Fruit fly (Drosophila melanogaster): ENCODE measurements around the gene CG43115.

CG43115 gene

DNA sequence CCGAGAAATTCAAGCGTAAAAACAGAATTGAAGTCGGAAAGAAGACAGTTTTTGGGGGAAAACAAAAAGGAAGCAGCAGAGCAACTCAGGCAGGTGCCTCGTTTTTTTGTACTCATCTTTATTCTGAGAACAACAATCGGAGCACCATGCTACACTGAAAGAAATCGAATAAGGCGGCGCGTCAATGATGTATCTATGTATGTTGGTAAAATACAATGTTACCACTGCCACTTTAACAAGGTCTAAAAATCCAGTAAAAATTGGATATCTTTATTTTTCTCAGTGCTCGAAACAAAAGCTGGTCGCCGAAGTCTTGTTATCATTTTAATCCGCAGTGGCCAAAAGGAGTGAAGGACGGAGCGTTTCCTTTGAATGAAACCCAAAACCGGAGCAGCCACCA is 36.2 kb downstream of the CG43115 start (continued):
- no peak for TF ChIP-seq CG15336 (GFP tag; IDR thresholded peaks at IDR 0.05)
- no peak for TF ChIP-seq Eip93F (GFP tag; optimal IDR thresholded peaks at IDR 0.05)
- peak; percentile 26 for TF ChIP-seq achi (GFP tag; optimal IDR thresholded peaks at IDR 0.05)
- no peak for TF ChIP-seq dsx (GFP tag; optimal IDR thresholded peaks at IDR 0.05; ENCODE audit: poor library complexity, severe bottlenecking)
- peak; percentile 53 for TF ChIP-seq CG3919 (GFP tag; optimal IDR thresholded peaks at IDR 0.05)
- no peak for TF ChIP-seq CG16779 (tag; optimal IDR thresholded peaks at IDR 0.05)
- TF ChIP-seq fd59A (GFP tag; optimal IDR thresholded peaks at IDR 0.05): no peak
- no peak for TF ChIP-seq CG3032 (tag; optimal IDR thresholded peaks at IDR 0.05)
- peak; percentile 61 for TF ChIP-seq Ets21C (GFP tag; optimal IDR thresholded peaks at IDR 0.05)
- TF ChIP-seq Sox14 (GFP tag; optimal IDR thresholded peaks at IDR 0.05): no peak
- peak; percentile 37; the same call in 1 of the 3 replicates for TF ChIP-seq CG6163 (GFP tag; IDR thresholded peaks at IDR 0.05)
- TF ChIP-seq lz (GFP tag; optimal IDR thresholded peaks at IDR 0.05): peak; percentile 73
- TF ChIP-seq CG4318 (GFP tag; optimal IDR thresholded peaks at IDR 0.05): no peak
- TF ChIP-seq CG7368 (GFP tag; optimal IDR thresholded peaks at IDR 0.05): no peak
- peak; percentile 72 for TF ChIP-seq Hr39 (GFP tag; optimal IDR thresholded peaks at IDR 0.05)
- TF ChIP-seq CG8119 (GFP tag; IDR thresholded peaks at IDR 0.05): no peak
- peak; percentile 82 for TF ChIP-seq topi (GFP tag; optimal IDR thresholded peaks at IDR 0.05)
- peak; percentile 69 for TF ChIP-seq CG31627 (GFP tag; optimal IDR thresholded peaks at IDR 0.05)
- peak; percentile 22 for TF ChIP-seq CG10631 (GFP tag; optimal IDR thresholded peaks at IDR 0.05)
- TF ChIP-seq Hr38 (GFP tag; optimal IDR thresholded peaks at IDR 0.05): no peak
- peak; percentile 80 for TF ChIP-seq Met (GFP tag; optimal IDR thresholded peaks at IDR 0.05)

DNA sequence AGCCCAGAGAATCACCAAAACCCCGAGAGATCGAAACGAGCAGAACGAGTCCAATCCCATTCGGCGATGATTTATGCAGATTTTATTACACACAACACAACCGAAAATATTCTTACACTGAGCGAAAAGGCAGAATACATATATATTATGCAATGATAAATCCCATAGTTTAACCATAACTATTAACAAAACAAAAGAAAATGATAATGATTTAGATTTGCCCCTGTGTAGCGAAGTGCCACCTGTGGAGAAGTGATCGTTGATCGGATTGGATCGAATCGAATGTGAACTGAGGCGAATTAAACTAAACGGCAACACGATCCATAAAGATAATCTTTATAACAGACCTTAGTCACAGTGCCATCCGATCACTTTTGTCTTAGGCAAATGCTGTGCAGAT is 37.2 kb downstream of the CG43115 start:
- no peak for TF ChIP-seq fd59A (GFP tag; optimal IDR thresholded peaks at IDR 0.05)
- peak; percentile 60 for TF ChIP-seq svp (GFP tag)
- peak; percentile 18 for TF ChIP-seq Eip78C (GFP tag)

DNA sequence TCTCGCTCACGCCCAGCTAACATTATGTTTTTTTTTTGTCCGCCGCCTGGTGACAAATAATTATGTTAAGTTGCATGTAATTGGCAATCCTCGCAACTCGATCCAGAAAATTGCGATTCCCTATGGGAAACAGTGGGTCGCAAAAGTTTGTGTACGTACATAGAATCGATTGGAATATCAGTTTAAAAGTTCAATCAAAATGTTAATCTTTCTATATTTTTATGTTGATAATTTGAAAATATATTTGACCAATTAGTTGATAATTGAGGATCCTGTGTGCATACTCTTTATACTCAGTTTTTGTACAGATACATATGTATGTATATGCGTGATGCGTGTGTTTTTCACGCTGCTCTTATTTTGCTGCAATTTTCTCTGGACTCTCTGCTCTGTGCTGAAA is 38.4 kb downstream of the CG43115 start:
- TF ChIP-seq fd59A (GFP tag; optimal IDR thresholded peaks at IDR 0.05): peak; percentile 4
- TF ChIP-seq CG7368 (GFP tag; optimal IDR thresholded peaks at IDR 0.05): peak; percentile 29
- TF ChIP-seq CG15336 (GFP tag; IDR thresholded peaks at IDR 0.05): peak; percentile 81
- TF ChIP-seq Ets21C (GFP tag; optimal IDR thresholded peaks at IDR 0.05): no peak
- TF ChIP-seq eg (GFP tag; IDR thresholded peaks at IDR 0.05): peak; percentile 70
- peak; percentile 46 for TF ChIP-seq CG10631 (GFP tag; optimal IDR thresholded peaks at IDR 0.05)
- no peak for TF ChIP-seq Sox15 (GFP tag; optimal IDR thresholded peaks at IDR 0.05)
- no peak for TF ChIP-seq vri (GFP tag; optimal IDR thresholded peaks at IDR 0.05)
- no peak for TF ChIP-seq CG31627 (GFP tag; optimal IDR thresholded peaks at IDR 0.05)
- peak; percentile 70 for TF ChIP-seq Ets96B (tag; optimal IDR thresholded peaks at IDR 0.05)
- peak; percentile 87 for TF ChIP-seq Eip78C (GFP tag)
- TF ChIP-seq net (GFP tag; optimal IDR thresholded peaks at IDR 0.05): peak; percentile 38
- TF ChIP-seq Lpt (GFP tag; optimal IDR thresholded peaks at IDR 0.05): peak; percentile 7
- TF ChIP-seq svp (GFP tag): peak; percentile 61
- TF ChIP-seq CG6808 (GFP tag; optimal IDR thresholded peaks at IDR 0.05): peak; percentile 67
- peak; percentile 25 for TF ChIP-seq Sox102F (GFP tag; optimal IDR thresholded peaks at IDR 0.05)
- peak; percentile 35 for TF ChIP-seq topi (GFP tag; optimal IDR thresholded peaks at IDR 0.05)
- TF ChIP-seq CG11294 (GFP tag; IDR thresholded peaks at IDR 0.05): peak; percentile 55
- no peak for TF ChIP-seq CG6276 (GFP tag; optimal IDR thresholded peaks at IDR 0.05)
- no peak for TF ChIP-seq Eip93F (GFP tag; optimal IDR thresholded peaks at IDR 0.05)
- peak in 1 of 2 experiments; percentile 31 for TF ChIP-seq salr (GFP tag; optimal IDR thresholded peaks at IDR 0.05)
- no peak for TF ChIP-seq dac (GFP tag; optimal IDR thresholded peaks at IDR 0.05)
- TF ChIP-seq dsx (GFP tag; optimal IDR thresholded peaks at IDR 0.05; ENCODE audit: poor library complexity, severe bottlenecking): peak; percentile 73
- TF ChIP-seq fd85E (GFP tag; optimal IDR thresholded peaks at IDR 0.05): no peak
- no peak for TF ChIP-seq Blimp-1 (GFP tag; optimal IDR thresholded peaks at IDR 0.05)
- no peak for TF ChIP-seq fkh (GFP tag; optimal IDR thresholded peaks at IDR 0.05)
- TF ChIP-seq CG34406 (GFP tag; optimal IDR thresholded peaks at IDR 0.05): peak; percentile 40
- peak; percentile 21 for TF ChIP-seq CG9139 (GFP tag; optimal IDR thresholded peaks at IDR 0.05)
- TF ChIP-seq Hr4 (GFP tag; optimal IDR thresholded peaks at IDR 0.05): peak; percentile 54
- peak; percentile 67 for TF ChIP-seq achi (GFP tag; optimal IDR thresholded peaks at IDR 0.05)
- peak; percentile 47 for TF ChIP-seq esn (GFP tag; optimal IDR thresholded peaks at IDR 0.05)
- peak; percentile 62 to 73 for TF ChIP-seq ss (GFP tag; optimal IDR thresholded peaks at IDR 0.05)
- TF ChIP-seq acj6 (GFP tag; optimal IDR thresholded peaks at IDR 0.05): peak; percentile 48
- peak; percentile 24 for TF ChIP-seq CG8632 (GFP tag; optimal IDR thresholded peaks at IDR 0.05)
- peak; percentile 23 for TF ChIP-seq CG6792 (GFP tag; optimal IDR thresholded peaks at IDR 0.05)
- peak; percentile 38 for TF ChIP-seq CG32006 (GFP tag; optimal IDR thresholded peaks at IDR 0.05)
- peak; percentile 60 for TF ChIP-seq Met (GFP tag; optimal IDR thresholded peaks at IDR 0.05)
